Worm (Caenorhabditis elegans): ENCODE measurements around the gene F34D10.8.

F34D10.8 gene

ce11 chrIII:3704967-3705366, 25.6 kb upstream of the F34D10.8 start, which contains the start of gene wdr-5.1 (continued):
- no peak for TF ChIP-seq hrde-1 (tag; optimal IDR thresholded peaks at IDR 0.05; ENCODE audit: borderline replicate concordance)

- TF ChIP-seq ztf-18 (tag; optimal IDR thresholded peaks at IDR 0.05) (no peak), hrde-1 (tag; optimal IDR thresholded peaks at IDR 0.05; ENCODE audit: borderline replicate concordance) (no peak), zim-3 (tag; optimal IDR thresholded peaks at IDR 0.05) (no peak), hlh-12 (tag; optimal IDR thresholded peaks at IDR 0.05) (no peak), aptf-2 (GFP tag; conservative IDR thresholded peaks at IDR 0.05) (no peak)
Observed at ce11 chrIII:3706586-3706985, 24.0 kb upstream of the F34D10.8 start, which contains the start of gene dph-1. TSS of gene dph-1 (plus strand) at chrIII:3706886.

- TF ChIP-seq madf-6 (GFP tag; IDR thresholded peaks at IDR 0.05), result no peak
- no peak for TF ChIP-seq dpl-1 (GFP tag; optimal IDR thresholded peaks at IDR 0.05)
- TF ChIP-seq D2030.7 (GFP tag; IDR thresholded peaks at IDR 0.05), result 0 out of 2 replicates have a peak, but pooled peaks have one; percentile 13
Observed at ce11 chrIII:3709030-3709429, 21.5 kb upstream of the F34D10.8 start, which contains the start of gene alkb-8. TSS of gene alkb-8 (plus strand) at chrIII:3709330.

ce11 chrIII:3713163-3713562, 17.4 kb upstream of the F34D10.8 start, which contains the start of gene nrde-1:
TSS of gene nrde-1 (plus strand) at chrIII:3713463.
- TF ChIP-seq Y95B8A.8 (GFP tag; IDR thresholded peaks at IDR 0.05) (no peak), xnd-1 (tag; optimal IDR thresholded peaks at IDR 0.05) (no peak), rec-8 (tag; optimal IDR thresholded peaks at IDR 0.05) (no peak), snpc-4 (GFP tag; optimal IDR thresholded peaks at IDR 0.05) (no peak), snpc-4 (tag; optimal IDR thresholded peaks at IDR 0.05) (no peak), Y79H2A.3 (GFP tag; conservative IDR thresholded peaks at IDR 0.05) (no peak), hlh-26 (GFP tag; conservative IDR thresholded peaks at IDR 0.05) (no peak), B0035.1 (tag; optimal IDR thresholded peaks at IDR 0.05) (no peak), lsy-27 (tag; optimal IDR thresholded peaks at IDR 0.05; ENCODE audit: borderline replicate concordance, insufficient read depth) (no peak), hsf-1 (GFP tag; IDR thresholded peaks at IDR 0.05) (no peak)

ce11 chrIII:3716073-3716659, 14.4 kb upstream of the F34D10.8 start:
- TF ChIP-seq lin-54 (GFP tag; optimal IDR thresholded peaks at IDR 0.05) (no peak), mcd-1 (GFP tag; IDR thresholded peaks at IDR 0.05) (peak; percentile 51; the same call in 1 of the 2 replicates)

- TF ChIP-seq him-1 (tag; optimal IDR thresholded peaks at IDR 0.05) (peak; percentile 74), athp-1 (tag; optimal IDR thresholded peaks at IDR 0.05) (peak; percentile 17), bed-1 (GFP tag; IDR thresholded peaks at IDR 0.05) (no peak), madf-6 (GFP tag; IDR thresholded peaks at IDR 0.05) (peak; percentile 50), ets-4 (GFP tag; optimal IDR thresholded peaks at IDR 0.05) (no peak), ekl-4 (GFP tag; IDR thresholded peaks at IDR 0.05) (0 out of 2 replicates have a peak, but pooled peaks have one; percentile 23), unc-130 (GFP tag; optimal IDR thresholded peaks at IDR 0.05) (peak; percentile 61), B0336.3 (GFP tag; IDR thresholded peaks at IDR 0.05) (peak; percentile 18; the same call in 1 of the 2 replicates), attf-6 (GFP tag; IDR thresholded peaks at IDR 0.05) (0 out of 2 replicates have a peak, but pooled peaks have one; percentile 36), hsf-1 (GFP tag; IDR thresholded peaks at IDR 0.05) (peak; percentile 45; the same call in 1 of the 2 replicates), bed-2 (GFP tag; IDR thresholded peaks at IDR 0.05) (no peak), ceh-100 (GFP tag; IDR thresholded peaks at IDR 0.05) (0 out of 2 replicates have a peak, but pooled peaks have one; percentile 29), snpc-3.4 (tag; optimal IDR thresholded peaks at IDR 0.05) (peak; percentile 34), sdz-38 (tag; optimal IDR thresholded peaks at IDR 0.05) (no peak), pha-4 (tag; optimal IDR thresholded peaks at IDR 0.05) (no peak), ama-1 (optimal IDR thresholded peaks at IDR 0.05) (no peak), ama-1 (GFP tag; optimal IDR thresholded peaks at IDR 0.05) (peak in 1 of 2 experiments; percentile 19), snpc-1.3 (tag; optimal IDR thresholded peaks at IDR 0.05; ENCODE audit: insufficient read depth) (peak; percentile 27), ztf-22 (GFP tag; optimal IDR thresholded peaks at IDR 0.05) (no peak), F49E8.2 (tag; optimal IDR thresholded peaks at IDR 0.05; ENCODE audit: insufficient read depth) (peak; percentile 12), hrde-1 (tag; optimal IDR thresholded peaks at IDR 0.05; ENCODE audit: borderline replicate concordance) (peak; percentile 23)
Observed at ce11 chrIII:3719564-3719963, 11.0 kb upstream of the F34D10.8 start, which contains the start of gene C14B1.8. TSS of gene C14B1.8 (minus strand) at chrIII:3719680.
